Fruit fly (Drosophila melanogaster) whole organism, pupa: ENCODE measurements around the gene Atg4a.

ENCODE experiments used
- CG10348 ChIP-seq: fragments of 200-800 bp; sonication (Bioruptor generic); IDR thresholded peaks from 2 replicates; pipeline ENCODE4 v1.3.6; 2022; ENCODE audit warnings: missing biosample characterization, missing genetic modification characterization
- CG12605 ChIP-seq: fragments of 200-800 bp; sonication (Bioruptor generic); IDR thresholded peaks from 2 replicates; pipeline ENCODE4 v1.3.6; 2022; ENCODE audit warnings: missing biosample characterization, missing genetic modification characterization
- CG13204 ChIP-seq: fragments of 200-800 bp; sonication (Bioruptor generic); optimal IDR thresholded peaks from 2 replicates; lab custom pipeline; 2018; ENCODE audit warnings: missing biosample characterization, mild to moderate bottlenecking, missing genetic modification characterization, moderate library complexity
- CG14655 ChIP-seq: fragments of 200-800 bp; sonication (Bioruptor generic); optimal IDR thresholded peaks from 3 replicates; lab custom pipeline; 2017; ENCODE audit warnings: mild to moderate bottlenecking, missing biosample characterization, missing genetic modification reagents, missing genetic modification characterization
- CG15710 ChIP-seq: fragments of 200-800 bp; sonication (Bioruptor generic); optimal IDR thresholded peaks from 2 replicates; lab custom pipeline; 2018; ENCODE audit warnings: missing biosample characterization, mild to moderate bottlenecking, missing genetic modification characterization, moderate library complexity
- CG17806 ChIP-seq: fragments of 200-800 bp; sonication (Bioruptor generic); optimal IDR thresholded peaks from 2 replicates; lab custom pipeline; 2018; ENCODE audit warnings: missing biosample characterization, mild to moderate bottlenecking, missing genetic modification characterization, moderate library complexity
- CG32121 ChIP-seq: fragments of 200-800 bp; sonication (Bioruptor generic); IDR thresholded peaks from 2 replicates; pipeline ENCODE4 v1.3.6; 2022; ENCODE audit warnings: missing biosample characterization, missing genetic modification characterization
- CG34367 ChIP-seq: fragments of 200-800 bp; sonication (Bioruptor generic); optimal IDR thresholded peaks from 2 replicates; lab custom pipeline; 2018; ENCODE audit warnings: missing biosample characterization, mild to moderate bottlenecking, missing genetic modification characterization
- CG4496 ChIP-seq: fragments of 200-800 bp; sonication (Bioruptor generic); IDR thresholded peaks from 3 replicates; pipeline ENCODE4 v1.3.6; 2022; ENCODE audit warnings: missing biosample characterization, missing genetic modification characterization
- CG8159 ChIP-seq: fragments of 200-800 bp; sonication (Bioruptor generic); optimal IDR thresholded peaks from 3 replicates; lab custom pipeline; 2018; ENCODE audit warnings: missing biosample characterization, mild to moderate bottlenecking, missing genetic modification characterization, moderate library complexity
- CG8301 ChIP-seq: fragments of 200-800 bp; sonication (Bioruptor generic); optimal IDR thresholded peaks from 2 replicates; lab custom pipeline; 2018; ENCODE audit warnings: missing biosample characterization, mild to moderate bottlenecking, missing genetic modification characterization
- CG9948 ChIP-seq: fragments of 200-800 bp; sonication (Bioruptor generic); optimal IDR thresholded peaks from 2 replicates; lab custom pipeline; 2018; ENCODE audit warnings: missing biosample characterization, mild to moderate bottlenecking, missing genetic modification characterization, moderate library complexity
- D1 ChIP-seq: fragments of 200-800 bp; sonication (Bioruptor generic); optimal IDR thresholded peaks from 2 replicates; lab custom pipeline; 2018; ENCODE audit warnings: missing biosample characterization, mild to moderate bottlenecking, missing genetic modification characterization, moderate library complexity
- EcR ChIP-seq: fragments of 200-800 bp; sonication (Bioruptor generic); optimal IDR thresholded peaks from 3 replicates; lab custom pipeline; 2019; ENCODE audit warnings: missing biosample characterization, missing genetic modification characterization, mild to moderate bottlenecking, moderate library complexity, missing genetic modification reagents
- Ets98B ChIP-seq: fragments of 200-800 bp; sonication (Bioruptor generic); IDR thresholded peaks from 2 replicates; pipeline ENCODE4 v1.3.6; 2022; ENCODE audit warnings: missing biosample characterization, missing genetic modification characterization
- Pif1A ChIP-seq: fragments of 200-800 bp; sonication (Bioruptor generic); optimal IDR thresholded peaks from 3 replicates; lab custom pipeline; 2016; ENCODE audit warnings: missing biosample characterization, missing genetic modification characterization
- Pif1B ChIP-seq: fragments of 200-800 bp; sonication (Bioruptor generic); optimal IDR thresholded peaks from 3 replicates; lab custom pipeline; 2016; ENCODE audit warnings: missing biosample characterization, missing genetic modification characterization
- Snoo ChIP-seq: fragments of 200-800 bp; sonication (Bioruptor generic); optimal IDR thresholded peaks from 3 replicates; lab custom pipeline; 2017; ENCODE audit warnings: missing biosample characterization, mild to moderate bottlenecking, missing genetic modification characterization, inconsistent platforms
- fd96Ca ChIP-seq: fragments of 200-800 bp; sonication (Bioruptor generic); IDR thresholded peaks from 3 replicates; pipeline ENCODE4 v1.3.6; 2022; ENCODE audit warnings: missing biosample characterization, missing genetic modification characterization
- gl ChIP-seq: fragments of 200-800 bp; sonication (Bioruptor generic); optimal IDR thresholded peaks from 2 replicates; lab custom pipeline; 2018; ENCODE audit warnings: missing biosample characterization, mild to moderate bottlenecking, missing genetic modification characterization
- rn ChIP-seq: fragments of 200-800 bp; sonication (Bioruptor generic); IDR thresholded peaks from 2 replicates; pipeline ENCODE4 v1.3.6; 2022; ENCODE audit warnings: missing biosample characterization, missing genetic modification characterization

Gene Atg4a

DNA sequence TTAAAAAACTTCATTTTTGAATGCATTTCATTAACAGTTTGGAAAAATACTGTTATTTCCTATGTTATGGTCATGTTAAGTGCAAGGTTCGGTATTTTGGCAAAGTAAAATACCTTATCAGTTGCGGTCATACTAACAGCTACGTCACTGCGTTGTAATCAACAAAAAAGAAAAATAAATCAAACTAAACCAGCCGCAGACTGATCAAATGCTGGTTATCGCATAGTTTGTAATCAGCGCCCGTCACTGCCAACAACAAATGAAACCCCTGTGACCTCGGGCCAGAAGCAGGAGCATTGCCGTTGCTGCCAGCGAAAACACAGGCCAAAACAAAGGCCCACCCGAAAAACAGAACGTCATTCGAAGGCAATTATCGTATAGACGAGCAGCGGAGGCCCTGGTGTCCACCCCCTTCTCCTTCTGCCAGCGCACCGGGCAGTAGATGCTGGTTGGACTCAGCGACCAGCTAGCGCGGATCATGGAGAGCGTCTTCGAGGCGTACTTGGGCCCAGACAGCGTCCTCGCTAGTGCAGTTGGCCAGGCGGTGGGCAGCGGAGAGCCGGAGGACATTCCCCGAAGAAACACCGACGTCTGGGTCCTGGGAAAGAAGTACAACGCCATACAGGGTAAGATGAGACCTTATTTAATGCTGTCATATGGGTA is at the start of gene Atg4a:
Gene Atg4a, plus strand, starts transcription at position 110 of the 663 bp plus-strand sequence.
- no peak for TF ChIP-seq Snoo (tag; lab: Kevin White, UChicago)
- no peak for TF ChIP-seq CG9948 (tag; lab: Kevin White, UChicago)
- TF ChIP-seq fd96Ca, result peak; percentile 54; the same call in 2 of the 3 replicates
- no peak for TF ChIP-seq CG13204 (GFP tag; lab: Kevin White, UChicago)
- no peak for TF ChIP-seq Pif1A (GFP tag; lab: Kevin White, UChicago)
- no peak for TF ChIP-seq rn (GFP tag; lab: Robert Waterston, UW)
- no peak for TF ChIP-seq Ets98B (GFP tag; lab: Robert Waterston, UW)
- no peak for TF ChIP-seq CG10348 (GFP tag; lab: Robert Waterston, UW)
- TF ChIP-seq CG8159 (tag; lab: Kevin White, UChicago), result peak; percentile 32
- no peak for TF ChIP-seq Pif1B
- peak; percentile 66; the same call in 1 of the 2 replicates for TF ChIP-seq CG12605 (GFP tag; lab: Robert Waterston, UW)
- TF ChIP-seq CG4496 (GFP tag; lab: Robert Waterston, UW), result no peak; the same call in 2 of the 3 replicates
- TF ChIP-seq D1 (tag; lab: Kevin White, UChicago), result no peak
- TF ChIP-seq EcR (GFP tag; lab: Kevin White, UChicago), result peak; percentile 29
- no peak for TF ChIP-seq CG8301 (tag; lab: Kevin White, UChicago)
- peak; percentile 60 for TF ChIP-seq gl (tag; lab: Kevin White, UChicago)
- peak; percentile 26; the same call in 1 of the 2 replicates for TF ChIP-seq CG32121 (GFP tag; lab: Robert Waterston, UW)
- no peak for TF ChIP-seq CG15710 (tag; lab: Kevin White, UChicago)
- no peak for TF ChIP-seq CG17806 (tag; lab: Kevin White, UChicago)
- no peak for TF ChIP-seq CG14655 (GFP tag; lab: Kevin White, UChicago)
- TF ChIP-seq CG34367 (tag; lab: Kevin White, UChicago), result no peak

DNA sequence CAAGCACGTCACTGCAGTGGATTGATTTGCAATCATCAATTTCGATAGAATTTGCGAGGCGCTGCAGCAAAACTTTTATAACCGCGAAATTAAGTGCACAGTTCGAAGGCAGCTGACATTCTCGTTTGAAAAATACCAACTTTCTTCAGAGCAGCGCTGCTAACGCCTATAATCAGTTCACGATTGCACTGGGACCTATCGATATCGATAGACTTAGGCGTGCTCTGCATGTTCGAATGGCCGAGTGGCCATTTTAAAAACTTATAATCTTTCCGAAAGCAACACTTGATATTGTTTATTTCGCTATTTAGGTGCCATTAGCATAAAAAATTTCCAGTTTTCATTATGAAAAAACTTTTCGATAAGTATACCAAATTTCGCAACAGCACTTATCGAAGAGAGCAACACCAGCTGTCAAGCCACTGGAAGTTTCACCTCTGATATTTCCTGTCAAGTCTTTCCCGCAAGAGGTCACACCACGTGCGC is 43.9 kb upstream of the Atg4a start, which contains the start of gene gNacalpha:
Gene gNacalpha, plus strand, starts transcription at position 436 of the 486 bp plus-strand sequence.
- TF ChIP-seq CG14655 (GFP tag; lab: Kevin White, UChicago) (no peak), Ets98B (GFP tag; lab: Robert Waterston, UW) (no peak), Pif1A (GFP tag; lab: Kevin White, UChicago) (no peak), CG34367 (tag; lab: Kevin White, UChicago) (no peak), CG17806 (tag; lab: Kevin White, UChicago) (no peak), CG32121 (GFP tag; lab: Robert Waterston, UW) (no peak)

DNA sequence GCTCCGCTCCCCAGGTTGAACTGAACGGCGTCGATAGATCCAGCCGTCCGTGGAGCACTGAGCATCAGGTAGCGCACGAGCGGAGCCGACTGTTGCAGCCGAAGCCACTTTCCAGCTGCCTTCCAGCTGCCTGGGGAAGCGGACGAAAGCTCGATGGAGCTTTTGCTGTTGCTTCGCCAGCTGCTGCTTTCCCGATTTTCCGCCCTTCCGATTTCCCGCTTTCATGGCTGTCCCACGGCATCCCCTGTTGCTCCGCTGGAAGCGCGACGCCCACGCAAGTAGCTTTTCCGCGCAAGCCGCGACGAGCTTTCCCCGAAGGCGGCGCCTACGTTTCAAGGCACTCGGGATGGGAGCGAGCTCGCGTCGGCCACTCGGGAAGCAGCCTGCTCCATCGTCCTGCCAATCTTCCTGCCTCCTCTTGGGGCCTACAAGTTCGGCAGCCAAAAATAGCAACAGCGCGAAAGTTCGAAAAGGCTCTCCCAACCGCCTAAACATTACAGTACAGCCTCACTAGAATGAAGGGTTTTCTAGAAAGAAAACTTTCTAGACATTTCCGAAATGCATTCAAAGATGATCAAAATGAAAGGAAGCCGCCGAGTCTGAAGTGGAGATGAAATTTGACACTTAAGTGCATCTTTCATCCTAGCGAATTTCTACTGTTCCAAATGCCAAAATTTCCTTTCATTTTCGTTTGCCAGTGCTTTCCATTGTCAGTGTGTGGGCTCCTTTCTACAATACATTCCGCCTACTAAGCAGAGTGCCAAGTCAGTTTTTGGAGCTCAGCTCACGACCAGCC is 37.3 kb upstream of the Atg4a start:
- TF ChIP-seq fd96Ca, result 0 out of 3 replicates have a peak, but pooled peaks have one; percentile 17
- no peak for TF ChIP-seq CG13204 (GFP tag; lab: Kevin White, UChicago)
- TF ChIP-seq, all 21 proteins: peak for 1

DNA sequence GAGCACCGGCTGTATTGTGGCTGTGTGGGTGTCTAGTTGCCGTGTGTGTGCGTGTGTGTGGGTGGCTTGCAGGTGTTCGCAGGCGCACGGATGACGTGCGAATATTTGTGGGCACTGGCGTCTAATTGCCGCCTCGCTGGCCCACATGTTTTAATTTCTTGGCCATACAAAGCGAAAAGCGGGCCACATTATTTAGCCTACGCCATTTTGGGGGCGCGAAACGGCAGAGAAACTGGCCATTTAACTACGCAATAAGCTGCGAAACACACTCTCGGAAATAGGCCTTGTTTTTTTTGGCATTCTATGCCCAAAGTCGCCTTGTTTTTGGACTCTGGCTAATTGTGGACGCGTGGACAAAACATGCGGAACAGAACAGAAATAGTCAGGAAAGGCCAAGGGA is 33.5 kb upstream of the Atg4a start:
- TF ChIP-seq CG32121 (GFP tag; lab: Robert Waterston, UW), result no peak

DNA sequence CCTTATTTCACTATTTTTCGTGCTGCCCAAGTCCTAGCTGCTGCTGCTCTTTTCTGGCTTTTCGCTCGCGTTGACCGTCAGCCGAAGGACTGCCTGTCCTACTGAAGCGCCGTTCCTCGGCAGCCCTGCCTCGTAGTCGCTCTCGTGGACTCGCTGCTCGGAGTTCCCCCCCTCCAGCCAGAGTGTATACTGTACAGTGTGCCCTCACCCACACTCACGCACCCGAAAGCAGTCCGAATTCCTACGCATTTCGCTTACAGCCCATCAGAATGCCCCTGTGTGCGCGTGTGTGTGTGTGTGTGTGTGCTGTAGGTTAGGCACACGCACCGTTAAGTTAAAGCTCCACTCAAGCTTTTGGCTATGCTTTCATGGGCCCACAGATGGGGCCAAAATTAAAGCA is 32.7 kb upstream of the Atg4a start, which contains the start of gene IA-2:
Gene IA-2, minus strand, starts transcription at position 89 of the 400 bp plus-strand sequence.
- TF ChIP-seq Pif1A (GFP tag; lab: Kevin White, UChicago) (no peak), CG4496 (GFP tag; lab: Robert Waterston, UW) (no peak), CG8159 (tag; lab: Kevin White, UChicago) (no peak), Pif1B (no peak), CG8301 (tag; lab: Kevin White, UChicago) (no peak), CG10348 (GFP tag; lab: Robert Waterston, UW) (no peak), CG14655 (GFP tag; lab: Kevin White, UChicago) (no peak), CG9948 (tag; lab: Kevin White, UChicago) (no peak), rn (GFP tag; lab: Robert Waterston, UW) (no peak), CG15710 (tag; lab: Kevin White, UChicago) (no peak), CG17806 (tag; lab: Kevin White, UChicago) (no peak), gl (tag; lab: Kevin White, UChicago) (no peak), D1 (tag; lab: Kevin White, UChicago) (no peak), CG32121 (GFP tag; lab: Robert Waterston, UW) (no peak), Ets98B (GFP tag; lab: Robert Waterston, UW) (no peak), Snoo (tag; lab: Kevin White, UChicago) (no peak), CG34367 (tag; lab: Kevin White, UChicago) (no peak), EcR (GFP tag; lab: Kevin White, UChicago) (no peak), CG12605 (GFP tag; lab: Robert Waterston, UW) (no peak), CG13204 (GFP tag; lab: Kevin White, UChicago) (no peak)
